Fruit fly (Drosophila melanogaster): ENCODE data around the gene ush.
A peak's percentile ranks its signal among the peaks of the same experiment; 100 is the strongest.

Gene ush

DNA sequence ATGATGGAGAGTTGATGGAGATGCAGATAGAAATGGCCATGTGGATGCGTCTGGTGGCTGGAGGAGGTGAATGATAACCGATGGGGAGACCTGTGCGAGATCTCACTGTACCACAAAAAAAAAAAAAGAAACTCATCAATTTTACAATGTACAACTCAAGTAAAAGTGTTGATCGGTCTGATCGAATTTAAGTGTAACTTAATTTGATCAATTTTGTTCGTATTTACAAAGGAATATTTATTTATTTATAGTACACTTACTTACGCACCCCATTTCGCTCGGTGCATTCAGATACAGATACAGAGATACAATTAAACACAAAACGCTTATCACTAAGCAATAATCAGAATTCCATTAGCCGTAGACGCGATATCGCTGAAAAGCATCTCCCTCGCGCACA lies 46.7 kb downstream of the ush start (continued):
- no peak for TF ChIP-seq stwl (tag; optimal IDR thresholded peaks at IDR 0.05)
- no peak for TF ChIP-seq lab (GFP tag; optimal IDR thresholded peaks at IDR 0.05)
- TF ChIP-seq ssp (GFP tag; IDR thresholded peaks at IDR 0.05), result 0 out of 2 replicates have a peak, but pooled peaks have one; percentile 29
- no peak for TF ChIP-seq CG2120 (GFP tag; optimal IDR thresholded peaks at IDR 0.05)
- TF ChIP-seq Deaf1 (tag; optimal IDR thresholded peaks at IDR 0.05), result no peak
- TF ChIP-seq knrl (GFP tag; IDR thresholded peaks at IDR 0.05; ENCODE audit: partially characterized antibody), result no peak
- TF ChIP-seq Drgx (GFP tag; IDR thresholded peaks at IDR 0.05), result peak; percentile 34; the same call in 1 of the 2 replicates
- TF ChIP-seq CG4707 (GFP tag; optimal IDR thresholded peaks at IDR 0.05), result no peak
- TF ChIP-seq Opbp (GFP tag; IDR thresholded peaks at IDR 0.05; ENCODE audit: partially characterized antibody), result no peak
- TF ChIP-seq CG8089 (GFP tag; optimal IDR thresholded peaks at IDR 0.05), result no peak
- no peak for TF ChIP-seq CkIIα-i1 (GFP tag; IDR thresholded peaks at IDR 0.05)
- no peak; the same call in 2 of the 3 replicates for TF ChIP-seq gce (GFP tag; IDR thresholded peaks at IDR 0.05)
- peak; percentile 34; the same call in 1 of the 2 replicates for TF ChIP-seq Nf-YA (GFP tag; IDR thresholded peaks at IDR 0.05)
- TF ChIP-seq CG11398 (GFP tag; optimal IDR thresholded peaks at IDR 0.05), result no peak
- 0 out of 2 replicates have a peak, but pooled peaks have one; percentile 23 for TF ChIP-seq CG32532 (GFP tag; IDR thresholded peaks at IDR 0.05)
- peak; percentile 63 for TF ChIP-seq CG11504 (tag; optimal IDR thresholded peaks at IDR 0.05)
- no peak for TF ChIP-seq HmgD (GFP tag; optimal IDR thresholded peaks at IDR 0.05)
- TF ChIP-seq CG42726 (GFP tag; IDR thresholded peaks at IDR 0.05; ENCODE audit: partially characterized antibody), result no peak
- TF ChIP-seq tup (GFP tag; optimal IDR thresholded peaks at IDR 0.05), result no peak
- TF ChIP-seq unc-4 (GFP tag; IDR thresholded peaks at IDR 0.05; ENCODE audit: partially characterized antibody), result no peak
- peak; percentile 74 for TF ChIP-seq phol (tag; optimal IDR thresholded peaks at IDR 0.05)
- no peak for TF ChIP-seq Ets65A (GFP tag)
- no peak for TF ChIP-seq Dek (tag; optimal IDR thresholded peaks at IDR 0.05)
- no peak for TF ChIP-seq CG12769 (tag; optimal IDR thresholded peaks at IDR 0.05)
- no peak; the same call in none of the 2 replicates for TF ChIP-seq CG4360 (GFP tag; IDR thresholded peaks at IDR 0.05)
- TF ChIP-seq gcm2 (GFP tag; optimal IDR thresholded peaks at IDR 0.05), result no peak
- TF ChIP-seq ewg (GFP tag; optimal IDR thresholded peaks at IDR 0.05), result no peak
- TF ChIP-seq gt (GFP tag; IDR thresholded peaks at IDR 0.05), result peak; percentile 10; the same call in 1 of the 2 replicates
- TF ChIP-seq CG7556 (GFP tag; optimal IDR thresholded peaks at IDR 0.05), result peak; percentile 27
- no peak for TF ChIP-seq Meics (GFP tag; optimal IDR thresholded peaks at IDR 0.05)
- TF ChIP-seq CG13424 (tag; optimal IDR thresholded peaks at IDR 0.05), result peak; percentile 49
- no peak for TF ChIP-seq pb (GFP tag; optimal IDR thresholded peaks at IDR 0.05)
- no peak for TF ChIP-seq repo (GFP tag; optimal IDR thresholded peaks at IDR 0.05)
- TF ChIP-seq en (GFP tag; optimal IDR thresholded peaks at IDR 0.05), result no peak
- no peak for TF ChIP-seq Dll (GFP tag; IDR thresholded peaks at IDR 0.05; ENCODE audit: partially characterized antibody)
- no peak for TF ChIP-seq CG7271 (tag; optimal IDR thresholded peaks at IDR 0.05)
- peak; percentile 66 for TF ChIP-seq CG18262 (tag; optimal IDR thresholded peaks at IDR 0.05)
- no peak for TF ChIP-seq D19B (GFP tag; optimal IDR thresholded peaks at IDR 0.05)
- no peak for TF ChIP-seq maf-S (GFP tag; optimal IDR thresholded peaks at IDR 0.05)
- no peak for TF ChIP-seq Fer1 (GFP tag; optimal IDR thresholded peaks at IDR 0.05)
- peak; percentile 28 for TF ChIP-seq D19A (tag; optimal IDR thresholded peaks at IDR 0.05)
- peak; percentile 20 for TF ChIP-seq trem (tag; optimal IDR thresholded peaks at IDR 0.05)
- no peak for TF ChIP-seq pita (GFP tag; optimal IDR thresholded peaks at IDR 0.05)
- no peak for TF ChIP-seq zfh2 (GFP tag; optimal IDR thresholded peaks at IDR 0.05)
- TF ChIP-seq lbe (GFP tag; optimal IDR thresholded peaks at IDR 0.05), result no peak
- no peak for TF ChIP-seq gro (GFP tag; optimal IDR thresholded peaks at IDR 0.05)
- peak; percentile 74 for TF ChIP-seq CG31441 (GFP tag; IDR thresholded peaks at IDR 0.05)
- TF ChIP-seq schlank (tag; optimal IDR thresholded peaks at IDR 0.05), result no peak
- no peak for TF ChIP-seq Tbp (GFP tag; optimal IDR thresholded peaks at IDR 0.05)
- TF ChIP-seq CG6254 (GFP tag; optimal IDR thresholded peaks at IDR 0.05), result peak; percentile 33
- TF ChIP-seq CG4328 (GFP tag; optimal IDR thresholded peaks at IDR 0.05), result no peak

All from whole organism, embryonic.